Fruit fly (Drosophila melanogaster): ENCODE measurements around the gene sdt.
A peak's percentile ranks its signal among the peaks of the same experiment; 100 is the strongest.

The sdt gene

dm6 chrX:8254739-8255326 is 76.5 kb downstream of the sdt start (continued):
- peak; percentile 46 for TF ChIP-seq acj6 (GFP tag; optimal IDR thresholded peaks at IDR 0.05)
- TF ChIP-seq CG9139 (GFP tag; optimal IDR thresholded peaks at IDR 0.05): no peak
- TF ChIP-seq fd85E (GFP tag; optimal IDR thresholded peaks at IDR 0.05): no peak
- TF ChIP-seq net (GFP tag; optimal IDR thresholded peaks at IDR 0.05): peak; percentile 21
- peak; percentile 52; the same call in 1 of the 2 replicates for TF ChIP-seq Gug (GFP tag; IDR thresholded peaks at IDR 0.05)
- TF ChIP-seq Hr39 (GFP tag; optimal IDR thresholded peaks at IDR 0.05): peak; percentile 52
- TF ChIP-seq CG15336 (GFP tag; IDR thresholded peaks at IDR 0.05): peak; percentile 84
- no peak for TF ChIP-seq dsx (GFP tag; optimal IDR thresholded peaks at IDR 0.05; ENCODE audit: poor library complexity, severe bottlenecking)
- TF ChIP-seq Met (GFP tag; optimal IDR thresholded peaks at IDR 0.05): peak; percentile 67
- TF ChIP-seq Eip75B (GFP tag; optimal IDR thresholded peaks at IDR 0.05): peak; percentile 61
- peak; percentile 87 for TF ChIP-seq Eip78C (GFP tag)
- no peak for TF ChIP-seq CG11294 (GFP tag; IDR thresholded peaks at IDR 0.05)
- no peak for TF ChIP-seq ss (GFP tag; optimal IDR thresholded peaks at IDR 0.05)
- peak; percentile 54 for TF ChIP-seq achi (GFP tag; optimal IDR thresholded peaks at IDR 0.05)
- peak; percentile 59 for TF ChIP-seq topi (GFP tag; optimal IDR thresholded peaks at IDR 0.05)
- TF ChIP-seq CG1621 (tag; optimal IDR thresholded peaks at IDR 0.05): no peak
- peak; percentile 70 for TF ChIP-seq lz (GFP tag; optimal IDR thresholded peaks at IDR 0.05)
- TF ChIP-seq CG4318 (GFP tag; optimal IDR thresholded peaks at IDR 0.05): peak; percentile 34
- TF ChIP-seq CG6163 (GFP tag; IDR thresholded peaks at IDR 0.05): peak; percentile 81
- peak; percentile 13 for TF ChIP-seq Lpt (GFP tag; optimal IDR thresholded peaks at IDR 0.05)
- no peak for TF ChIP-seq vri (GFP tag; optimal IDR thresholded peaks at IDR 0.05)
- peak; percentile 32 for TF ChIP-seq CG10631 (GFP tag; optimal IDR thresholded peaks at IDR 0.05)
- no peak for TF ChIP-seq CG6808 (GFP tag; optimal IDR thresholded peaks at IDR 0.05)
- no peak for TF ChIP-seq salr (GFP tag; optimal IDR thresholded peaks at IDR 0.05)
- TF ChIP-seq CG7368 (GFP tag; optimal IDR thresholded peaks at IDR 0.05): peak; percentile 38
- TF ChIP-seq dac (GFP tag; optimal IDR thresholded peaks at IDR 0.05): peak; percentile 24
- peak; percentile 23 for TF ChIP-seq CG6276 (GFP tag; optimal IDR thresholded peaks at IDR 0.05)
- peak; percentile 46 for TF ChIP-seq CG3919 (GFP tag; optimal IDR thresholded peaks at IDR 0.05)
- TF ChIP-seq CG3032 (tag; optimal IDR thresholded peaks at IDR 0.05): no peak
- TF ChIP-seq CG10669 (GFP tag; optimal IDR thresholded peaks at IDR 0.05): no peak

- TF ChIP-seq ss (GFP tag; optimal IDR thresholded peaks at IDR 0.05) (no peak), Eip75B (GFP tag; optimal IDR thresholded peaks at IDR 0.05) (no peak), cyc (GFP tag; optimal IDR thresholded peaks at IDR 0.05) (no peak), Blimp-1 (GFP tag; optimal IDR thresholded peaks at IDR 0.05) (no peak), Gug (GFP tag; IDR thresholded peaks at IDR 0.05) (no peak), net (GFP tag; optimal IDR thresholded peaks at IDR 0.05) (no peak), CG9139 (GFP tag; optimal IDR thresholded peaks at IDR 0.05) (no peak), CG16779 (tag; optimal IDR thresholded peaks at IDR 0.05) (no peak), CG11294 (GFP tag; IDR thresholded peaks at IDR 0.05) (no peak), Lpt (GFP tag; optimal IDR thresholded peaks at IDR 0.05) (no peak), eg (GFP tag; IDR thresholded peaks at IDR 0.05) (no peak; the same call in 1 of the 3 replicates), Met (GFP tag; optimal IDR thresholded peaks at IDR 0.05) (no peak), CG34406 (GFP tag; optimal IDR thresholded peaks at IDR 0.05) (no peak), achi (GFP tag; optimal IDR thresholded peaks at IDR 0.05) (no peak), Eip93F (GFP tag; optimal IDR thresholded peaks at IDR 0.05) (no peak), CG15336 (GFP tag; IDR thresholded peaks at IDR 0.05) (peak; percentile 63), Sox15 (GFP tag; optimal IDR thresholded peaks at IDR 0.05) (no peak), Sox14 (GFP tag; optimal IDR thresholded peaks at IDR 0.05) (no peak), esn (GFP tag; optimal IDR thresholded peaks at IDR 0.05) (no peak), fd59A (GFP tag; optimal IDR thresholded peaks at IDR 0.05) (no peak), CG11762 (GFP tag; optimal IDR thresholded peaks at IDR 0.05; ENCODE audit: insufficient read depth) (no peak), CG6808 (GFP tag; optimal IDR thresholded peaks at IDR 0.05) (no peak), salr (GFP tag; optimal IDR thresholded peaks at IDR 0.05) (no peak), CG11902 (GFP tag; optimal IDR thresholded peaks at IDR 0.05) (no peak), CG6163 (GFP tag; IDR thresholded peaks at IDR 0.05) (no peak), dac (GFP tag; optimal IDR thresholded peaks at IDR 0.05) (no peak), CG3919 (GFP tag; optimal IDR thresholded peaks at IDR 0.05) (no peak), svp (GFP tag) (peak; percentile 70), Ets96B (tag; optimal IDR thresholded peaks at IDR 0.05) (no peak), Eip78C (GFP tag) (no peak), dsx (GFP tag; optimal IDR thresholded peaks at IDR 0.05; ENCODE audit: poor library complexity, severe bottlenecking) (peak; percentile 27), fkh (GFP tag; optimal IDR thresholded peaks at IDR 0.05) (no peak), spab (GFP tag; optimal IDR thresholded peaks at IDR 0.05) (no peak), Smox (GFP tag; optimal IDR thresholded peaks at IDR 0.05) (no peak), CG1621 (tag; optimal IDR thresholded peaks at IDR 0.05) (no peak)
These were observed 80.0 kb downstream of the sdt start for dm6 chrX:8258281-8258802.
